Fruit fly (Drosophila melanogaster): ENCODE results near the gene rhea.

DNA sequence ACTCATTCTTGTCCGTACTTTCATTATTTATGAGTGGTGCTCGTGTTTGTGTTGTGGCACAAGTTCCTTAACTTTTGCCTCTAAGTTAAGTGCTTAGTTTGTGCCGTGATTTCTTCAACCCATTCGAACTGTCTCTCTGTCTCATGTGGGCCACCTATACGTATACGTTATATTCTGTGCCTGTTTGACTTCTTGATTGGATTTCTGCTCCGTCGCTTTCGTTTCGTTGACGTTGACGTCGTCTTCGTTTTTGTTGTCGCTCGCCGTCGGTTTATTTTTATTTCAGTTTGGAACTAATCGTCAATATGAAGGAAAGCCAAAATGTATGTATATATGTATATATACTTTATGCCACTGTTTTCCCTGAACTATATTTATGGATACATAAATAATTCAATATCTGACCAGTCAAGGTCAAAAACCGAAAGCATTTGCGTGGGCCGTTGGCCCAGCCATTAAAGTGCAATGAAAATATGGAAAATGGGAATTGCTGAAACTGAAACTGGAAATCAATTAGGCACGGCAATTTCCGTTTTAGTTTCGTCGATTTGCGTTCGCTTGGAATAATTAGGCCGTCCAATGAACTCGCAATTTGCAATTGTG lies 37.4 kb downstream of the rhea start:
- TF ChIP-seq CG8632 (GFP tag; optimal IDR thresholded peaks at IDR 0.05) (no peak), net (GFP tag; optimal IDR thresholded peaks at IDR 0.05) (no peak), Hr4 (GFP tag; optimal IDR thresholded peaks at IDR 0.05) (no peak), Ets21C (GFP tag; optimal IDR thresholded peaks at IDR 0.05) (no peak), acj6 (GFP tag; optimal IDR thresholded peaks at IDR 0.05) (no peak)
